Fruit fly (Drosophila melanogaster) whole organism, pupa: ENCODE data around the gene CG18599.

Experiments
- CG10348 ChIP-seq: fragments of 200-800 bp; sonication (Bioruptor generic); IDR thresholded peaks from 2 replicates; pipeline ENCODE4 v1.3.6; 2022; ENCODE audit warnings: missing biosample characterization, missing genetic modification characterization
- CG12605 ChIP-seq: fragments of 200-800 bp; sonication (Bioruptor generic); IDR thresholded peaks from 2 replicates; pipeline ENCODE4 v1.3.6; 2022; ENCODE audit warnings: missing biosample characterization, missing genetic modification characterization
- CG13204 ChIP-seq: fragments of 200-800 bp; sonication (Bioruptor generic); optimal IDR thresholded peaks from 2 replicates; lab custom pipeline; 2018; ENCODE audit warnings: missing biosample characterization, mild to moderate bottlenecking, missing genetic modification characterization, moderate library complexity
- CG14655 ChIP-seq: fragments of 200-800 bp; sonication (Bioruptor generic); optimal IDR thresholded peaks from 3 replicates; lab custom pipeline; 2017; ENCODE audit warnings: mild to moderate bottlenecking, missing biosample characterization, missing genetic modification reagents, missing genetic modification characterization
- CG15710 ChIP-seq: fragments of 200-800 bp; sonication (Bioruptor generic); optimal IDR thresholded peaks from 2 replicates; lab custom pipeline; 2018; ENCODE audit warnings: missing biosample characterization, mild to moderate bottlenecking, missing genetic modification characterization, moderate library complexity
- CG17806 ChIP-seq: fragments of 200-800 bp; sonication (Bioruptor generic); optimal IDR thresholded peaks from 2 replicates; lab custom pipeline; 2018; ENCODE audit warnings: missing biosample characterization, mild to moderate bottlenecking, missing genetic modification characterization, moderate library complexity
- CG32121 ChIP-seq: fragments of 200-800 bp; sonication (Bioruptor generic); IDR thresholded peaks from 2 replicates; pipeline ENCODE4 v1.3.6; 2022; ENCODE audit warnings: missing biosample characterization, missing genetic modification characterization
- CG34367 ChIP-seq: fragments of 200-800 bp; sonication (Bioruptor generic); optimal IDR thresholded peaks from 2 replicates; lab custom pipeline; 2018; ENCODE audit warnings: missing biosample characterization, mild to moderate bottlenecking, missing genetic modification characterization
- CG4496 ChIP-seq: fragments of 200-800 bp; sonication (Bioruptor generic); IDR thresholded peaks from 3 replicates; pipeline ENCODE4 v1.3.6; 2022; ENCODE audit warnings: missing biosample characterization, missing genetic modification characterization
- CG8159 ChIP-seq: fragments of 200-800 bp; sonication (Bioruptor generic); optimal IDR thresholded peaks from 3 replicates; lab custom pipeline; 2018; ENCODE audit warnings: missing biosample characterization, mild to moderate bottlenecking, missing genetic modification characterization, moderate library complexity
- CG8301 ChIP-seq: fragments of 200-800 bp; sonication (Bioruptor generic); optimal IDR thresholded peaks from 2 replicates; lab custom pipeline; 2018; ENCODE audit warnings: missing biosample characterization, mild to moderate bottlenecking, missing genetic modification characterization
- CG9948 ChIP-seq: fragments of 200-800 bp; sonication (Bioruptor generic); optimal IDR thresholded peaks from 2 replicates; lab custom pipeline; 2018; ENCODE audit warnings: missing biosample characterization, mild to moderate bottlenecking, missing genetic modification characterization, moderate library complexity
- D1 ChIP-seq: fragments of 200-800 bp; sonication (Bioruptor generic); optimal IDR thresholded peaks from 2 replicates; lab custom pipeline; 2018; ENCODE audit warnings: missing biosample characterization, mild to moderate bottlenecking, missing genetic modification characterization, moderate library complexity
- EcR ChIP-seq: fragments of 200-800 bp; sonication (Bioruptor generic); optimal IDR thresholded peaks from 3 replicates; lab custom pipeline; 2019; ENCODE audit warnings: missing biosample characterization, missing genetic modification characterization, mild to moderate bottlenecking, moderate library complexity, missing genetic modification reagents
- Ets98B ChIP-seq: fragments of 200-800 bp; sonication (Bioruptor generic); IDR thresholded peaks from 2 replicates; pipeline ENCODE4 v1.3.6; 2022; ENCODE audit warnings: missing biosample characterization, missing genetic modification characterization
- Pif1A ChIP-seq: fragments of 200-800 bp; sonication (Bioruptor generic); optimal IDR thresholded peaks from 3 replicates; lab custom pipeline; 2016; ENCODE audit warnings: missing biosample characterization, missing genetic modification characterization
- Pif1B ChIP-seq: fragments of 200-800 bp; sonication (Bioruptor generic); optimal IDR thresholded peaks from 3 replicates; lab custom pipeline; 2016; ENCODE audit warnings: missing biosample characterization, missing genetic modification characterization
- Snoo ChIP-seq: fragments of 200-800 bp; sonication (Bioruptor generic); optimal IDR thresholded peaks from 3 replicates; lab custom pipeline; 2017; ENCODE audit warnings: missing biosample characterization, mild to moderate bottlenecking, missing genetic modification characterization, inconsistent platforms
- fd96Ca ChIP-seq: fragments of 200-800 bp; sonication (Bioruptor generic); IDR thresholded peaks from 3 replicates; pipeline ENCODE4 v1.3.6; 2022; ENCODE audit warnings: missing biosample characterization, missing genetic modification characterization
- gl ChIP-seq: fragments of 200-800 bp; sonication (Bioruptor generic); optimal IDR thresholded peaks from 2 replicates; lab custom pipeline; 2018; ENCODE audit warnings: missing biosample characterization, mild to moderate bottlenecking, missing genetic modification characterization
- rn ChIP-seq: fragments of 200-800 bp; sonication (Bioruptor generic); IDR thresholded peaks from 2 replicates; pipeline ENCODE4 v1.3.6; 2022; ENCODE audit warnings: missing biosample characterization, missing genetic modification characterization

CG18599 gene

DNA sequence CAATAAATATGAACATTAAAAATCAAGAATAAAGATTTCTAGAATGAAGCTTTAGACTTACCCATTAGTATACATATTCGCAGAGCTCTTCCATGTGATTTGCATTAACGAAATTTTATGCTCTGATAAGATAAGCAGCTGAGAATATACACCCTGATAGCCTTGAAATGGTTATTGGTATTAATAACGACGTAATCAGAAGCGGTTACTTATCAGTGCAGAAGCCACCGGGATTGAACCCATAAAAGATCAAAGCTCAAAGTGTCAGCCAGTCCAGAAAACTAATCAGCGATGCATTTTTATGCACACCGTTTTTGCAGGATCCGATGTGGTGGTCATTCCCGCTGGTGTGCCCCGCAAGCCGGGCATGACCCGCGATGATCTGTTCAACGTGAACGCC is 40.2 kb upstream of the CG18599 start:
- TF ChIP-seq Pif1A (GFP tag; lab: Kevin White, UChicago), result no peak
- TF ChIP-seq CG4496 (GFP tag; lab: Robert Waterston, UW), result no peak
- TF ChIP-seq CG14655 (GFP tag; lab: Kevin White, UChicago), result no peak
- no peak for TF ChIP-seq CG32121
- no peak for TF ChIP-seq Snoo
- TF ChIP-seq CG12605, result no peak
- TF ChIP-seq fd96Ca (GFP tag; lab: Robert Waterston, UW), result no peak

- TF ChIP-seq CG12605 (no peak), CG14655 (GFP tag; lab: Kevin White, UChicago) (no peak), Pif1A (GFP tag; lab: Kevin White, UChicago) (no peak), EcR (GFP tag; lab: Kevin White, UChicago) (no peak), CG15710 (tag; lab: Kevin White, UChicago) (no peak), CG17806 (tag; lab: Kevin White, UChicago) (no peak), Ets98B (GFP tag; lab: Robert Waterston, UW) (peak; percentile 29; the same call in 1 of the 2 replicates), rn (GFP tag; lab: Robert Waterston, UW) (no peak)
These were observed 38.8 kb upstream of the CG18599 start for dm6 chr3R:18228713-18229222.

DNA sequence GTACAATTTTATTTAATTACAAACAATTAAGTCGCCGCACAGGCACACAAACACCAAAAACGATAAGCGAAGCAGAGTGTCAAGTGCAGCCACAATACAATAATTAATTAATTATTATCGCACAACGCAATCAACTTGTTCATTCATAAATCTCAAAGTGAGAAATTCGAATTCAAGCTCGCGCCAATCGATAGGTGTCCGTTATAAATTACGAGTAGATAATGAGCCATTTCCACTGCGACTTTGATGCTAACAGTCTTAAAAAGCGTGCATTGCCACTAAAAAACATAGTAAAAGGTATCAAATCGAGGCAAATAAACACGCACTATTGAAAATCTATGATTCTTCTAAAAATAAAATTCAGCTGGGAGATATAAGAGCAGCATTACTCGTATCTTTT is 37.4 kb upstream of the CG18599 start:
- TF ChIP-seq CG14655 (GFP tag; lab: Kevin White, UChicago), result no peak
- TF ChIP-seq CG8159 (tag; lab: Kevin White, UChicago), result no peak
- TF ChIP-seq CG17806 (tag; lab: Kevin White, UChicago), result no peak
- no peak for TF ChIP-seq rn (GFP tag; lab: Robert Waterston, UW)
- TF ChIP-seq CG9948 (tag; lab: Kevin White, UChicago), result no peak
- TF ChIP-seq Pif1A (GFP tag; lab: Kevin White, UChicago), result no peak
- no peak for TF ChIP-seq CG32121
- no peak for TF ChIP-seq CG10348 (GFP tag; lab: Robert Waterston, UW)
- TF ChIP-seq CG8301 (tag; lab: Kevin White, UChicago), result no peak
- TF ChIP-seq CG15710 (tag; lab: Kevin White, UChicago), result no peak
- TF ChIP-seq D1 (tag; lab: Kevin White, UChicago), result no peak
- no peak for TF ChIP-seq gl
- TF ChIP-seq CG12605, result no peak
- TF ChIP-seq CG4496 (GFP tag; lab: Robert Waterston, UW), result no peak

- TF ChIP-seq EcR (GFP tag; lab: Kevin White, UChicago) (no peak), CG4496 (GFP tag; lab: Robert Waterston, UW) (no peak), CG8159 (tag; lab: Kevin White, UChicago) (no peak), Pif1A (GFP tag; lab: Kevin White, UChicago) (no peak), Pif1B (no peak), Ets98B (GFP tag; lab: Robert Waterston, UW) (no peak)
- TF ChIP-seq, all 21 proteins: peak for 0
These were observed 35.4 kb upstream of the CG18599 start for dm6 chr3R:18232187-18232586.

- TF ChIP-seq CG9948 (tag; lab: Kevin White, UChicago) (no peak), CG14655 (GFP tag; lab: Kevin White, UChicago) (no peak), CG12605 (no peak), fd96Ca (GFP tag; lab: Robert Waterston, UW) (0 out of 3 replicates have a peak, but pooled peaks have one; percentile 14), CG32121 (no peak), CG4496 (GFP tag; lab: Robert Waterston, UW) (no peak), CG8301 (tag; lab: Kevin White, UChicago) (no peak), CG15710 (tag; lab: Kevin White, UChicago) (no peak)
These were observed 32.8 kb upstream of the CG18599 start for dm6 chr3R:18234699-18235257.

DNA sequence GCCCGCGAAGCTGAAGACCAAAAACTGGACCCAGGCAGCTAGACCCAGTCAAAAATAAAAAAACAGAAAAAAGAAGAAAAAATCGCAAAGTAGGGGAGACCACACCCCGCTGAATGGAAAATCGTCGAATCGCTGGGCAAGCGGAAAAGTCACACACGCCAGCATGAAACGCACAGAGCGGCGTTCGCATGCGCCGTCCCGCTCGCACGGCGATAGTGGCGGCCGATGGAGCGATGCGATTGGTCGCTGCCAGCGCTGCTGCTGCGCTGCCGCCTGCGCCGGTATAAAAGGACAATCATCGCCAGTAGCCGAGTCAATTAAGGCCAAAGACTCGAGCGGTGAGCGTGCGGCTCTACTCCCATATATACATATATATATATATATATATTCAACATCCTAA is 31.7 kb upstream of the CG18599 start, which contains the start of gene repo:
repo (plus strand) TSS at position 314 of the 400 bp plus-strand sequence.
- no peak for TF ChIP-seq gl
- TF ChIP-seq Snoo, result no peak
- TF ChIP-seq CG9948 (tag; lab: Kevin White, UChicago), result no peak
- peak; percentile 61; the same call in 2 of the 3 replicates for TF ChIP-seq CG4496 (GFP tag; lab: Robert Waterston, UW)
- peak; percentile 3 for TF ChIP-seq CG13204
- no peak for TF ChIP-seq CG8159 (tag; lab: Kevin White, UChicago)

- TF ChIP-seq Pif1A (GFP tag; lab: Kevin White, UChicago) (peak; percentile 38), EcR (GFP tag; lab: Kevin White, UChicago) (peak; percentile 15), Ets98B (GFP tag; lab: Robert Waterston, UW) (peak; percentile 12; the same call in 1 of the 2 replicates), CG10348 (GFP tag; lab: Robert Waterston, UW) (no peak), CG4496 (GFP tag; lab: Robert Waterston, UW) (peak; percentile 47; the same call in 1 of the 3 replicates), CG32121 (no peak), gl (no peak), Pif1B (no peak), CG34367 (peak; percentile 9), D1 (tag; lab: Kevin White, UChicago) (no peak), CG14655 (GFP tag; lab: Kevin White, UChicago) (no peak), CG12605 (no peak), fd96Ca (GFP tag; lab: Robert Waterston, UW) (no peak), CG15710 (tag; lab: Kevin White, UChicago) (no peak), CG13204 (no peak), CG8301 (tag; lab: Kevin White, UChicago) (no peak), CG17806 (tag; lab: Kevin White, UChicago) (no peak), CG9948 (tag; lab: Kevin White, UChicago) (no peak), rn (GFP tag; lab: Robert Waterston, UW) (no peak), CG8159 (tag; lab: Kevin White, UChicago) (no peak), Snoo (peak; percentile 34)
These were observed 25.3 kb upstream of the CG18599 start, which contains the start of the genes CG7156 and 14-3-3epsilon for dm6 chr3R:18242089-18242955. TSS of gene CG7156 (minus strand) at chr3R:18242159. TSS of gene 14-3-3epsilon (plus strand) at chr3R:18242531.
